Fruit fly (Drosophila melanogaster) whole organism, wandering third instar larva: ENCODE data around the gene brn.

Source experiments
- CrebA ChIP-seq: fragments of 200-800 bp; sonication (Bioruptor generic); optimal IDR thresholded peaks from 2 replicates; lab custom pipeline; 2016; ENCODE audit warnings: missing biosample characterization, mild to moderate bottlenecking, missing genetic modification characterization, borderline replicate concordance
- Hr78 ChIP-seq: fragments of >200 bp; optimal IDR thresholded peaks from 2 replicates; lab custom pipeline; 2017; ENCODE audit warnings: missing biosample characterization, missing genetic modification characterization
- fru ChIP-seq: fragments of 200-800 bp; sonication (Bioruptor generic); optimal IDR thresholded peaks from 3 replicates; lab custom pipeline; 2016; ENCODE audit warnings: missing biosample characterization, mild to moderate bottlenecking, missing genetic modification characterization
- h ChIP-seq: fragments of 200-800 bp; sonication (Bioruptor generic); optimal IDR thresholded peaks from 3 replicates; lab custom pipeline; 2016; ENCODE audit warnings: missing biosample characterization, mild to moderate bottlenecking, missing genetic modification characterization
- pan ChIP-seq: fragments of >200 bp; optimal IDR thresholded peaks from 2 replicates; lab custom pipeline; 2017

- TF ChIP-seq fru (GFP tag; lab: Kevin White, UChicago) (no peak), Hr78 (GFP tag; lab: Kevin White, UChicago) (no peak), pan (lab: Kevin White, UChicago) (no peak), h (GFP tag; lab: Kevin White, UChicago) (no peak), CrebA (GFP tag; lab: Kevin White, UChicago) (no peak)
Measured at dm6 chrX:4061502-4061901, 42.6 kb upstream of the brn start.
